In the genomic region with DNA sequence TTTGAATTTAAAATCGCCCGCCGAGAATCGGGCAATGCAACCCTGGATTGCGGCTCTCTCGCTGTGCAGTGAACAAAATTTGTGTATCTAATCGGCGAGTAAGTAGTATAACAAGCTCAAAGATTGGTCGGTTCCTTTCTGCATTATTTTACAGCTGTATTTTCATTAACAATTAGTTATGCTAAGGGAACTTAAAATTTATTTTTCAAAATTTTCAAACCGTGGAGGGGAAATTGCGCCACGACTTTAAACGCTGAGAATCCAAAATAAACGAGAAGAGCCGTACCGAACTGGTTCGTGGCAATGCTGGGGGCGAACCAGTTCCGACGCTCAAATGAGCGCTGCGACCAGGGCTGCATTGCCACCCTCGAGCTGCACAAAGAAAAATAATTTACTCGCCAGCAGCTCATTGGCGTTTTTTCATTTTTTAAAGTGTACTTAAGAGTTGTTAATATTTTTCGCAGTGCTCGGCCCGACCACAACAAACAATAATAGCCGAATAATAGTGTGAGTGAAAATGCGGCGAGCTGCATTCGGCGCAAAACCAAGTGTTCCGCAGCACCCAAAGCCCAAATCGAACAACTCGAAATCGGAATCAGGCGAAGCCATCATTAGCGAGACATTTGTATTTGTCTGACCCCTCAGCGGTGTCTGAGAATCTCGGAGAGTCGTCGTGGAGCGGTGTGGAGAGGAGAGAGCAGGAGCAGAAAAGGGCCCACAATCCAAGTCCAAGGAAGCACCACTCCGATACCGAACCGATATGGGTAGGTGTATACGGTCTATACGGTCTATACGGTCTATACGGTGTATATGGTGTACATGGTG, we compare ENCODE assay signal across 1 fruit fly cellular context.
A peak's percentile ranks its signal among the peaks of the same experiment; 100 is the strongest.
TF ChIP-seq lines count a peak whose summit lies in the region.

zf30C (plus strand) TSS at position 353 of the 825 bp plus-strand sequence.

TF ChIP-seq in whole organism, embryonic, 481 proteins besides CTCF, POLR2A, EP300 and RAD21 (continued from another document and continues in another):
- peak; percentile 74 for TF ChIP-seq CG11398 (GFP tag; optimal IDR thresholded peaks at IDR 0.05; lab: Kevin White, UChicago)
- peak; percentile 99 for TF ChIP-seq CG2116 (GFP tag; optimal IDR thresholded peaks at IDR 0.05; lab: Kevin White, UChicago)
- peak; percentile 83 for TF ChIP-seq CG10543 (GFP tag; optimal IDR thresholded peaks at IDR 0.05; lab: Kevin White, UChicago)
- TF ChIP-seq scrt (GFP tag; optimal IDR thresholded peaks at IDR 0.05; lab: Kevin White, UChicago) = peak; percentile 58
- TF ChIP-seq CG8944 (GFP tag; optimal IDR thresholded peaks at IDR 0.05; lab: Kevin White, UChicago) = peak; percentile 94
- TF ChIP-seq CG13123 (GFP tag; optimal IDR thresholded peaks at IDR 0.05; lab: Kevin White, UChicago) = peak; percentile 78
- TF ChIP-seq CG3847 (GFP tag; IDR thresholded peaks at IDR 0.05; lab: Robert Waterston, UW) = peak; percentile 86
- peak; percentile 76 for TF ChIP-seq CG4854 (GFP tag; optimal IDR thresholded peaks at IDR 0.05; lab: Kevin White, UChicago)
- peak; percentile 54; the same call in 1 of the 3 replicates for TF ChIP-seq CG11560 (tag; IDR thresholded peaks at IDR 0.05; lab: Robert Waterston, UW)
- peak; percentile 75 for TF ChIP-seq CG31224 (GFP tag; IDR thresholded peaks at IDR 0.05; lab: Robert Waterston, UW)
- no peak for TF ChIP-seq usp (GFP tag; optimal IDR thresholded peaks at IDR 0.05; lab: Kevin White, UChicago)
- peak; percentile 84 for TF ChIP-seq CG17328 (GFP tag; IDR thresholded peaks at IDR 0.05; lab: Robert Waterston, UW)
- TF ChIP-seq CG18011 (GFP tag; optimal IDR thresholded peaks at IDR 0.05; lab: Kevin White, UChicago) = peak; percentile 82
- peak; percentile 79 for TF ChIP-seq B-H1 (GFP tag; IDR thresholded peaks at IDR 0.05; lab: Robert Waterston, UW)
- peak; percentile 97 for TF ChIP-seq lilli (GFP tag; optimal IDR thresholded peaks at IDR 0.05; lab: Kevin White, UChicago)
- TF ChIP-seq row (GFP tag; IDR thresholded peaks at IDR 0.05; lab: Robert Waterston, UW) = peak; percentile 91
- TF ChIP-seq Dbx (GFP tag; IDR thresholded peaks at IDR 0.05; lab: Robert Waterston, UW) = peak; percentile 89
- peak; percentile 74 for TF ChIP-seq Neu2 (GFP tag; optimal IDR thresholded peaks at IDR 0.05; lab: Kevin White, UChicago; ENCODE audit: borderline replicate concordance)
- TF ChIP-seq grau (tag; optimal IDR thresholded peaks at IDR 0.05; lab: Kevin White, UChicago) = peak; percentile 72
- peak; percentile 81 for TF ChIP-seq CG32772 (GFP tag; IDR thresholded peaks at IDR 0.05; lab: Robert Waterston, UW)
- peak; percentile 48; the same call in 1 of the 2 replicates for TF ChIP-seq Poxn (GFP tag; IDR thresholded peaks at IDR 0.05; lab: Robert Waterston, UW)
- peak; percentile 78 for TF ChIP-seq schlank (tag; optimal IDR thresholded peaks at IDR 0.05; lab: Kevin White, UChicago)
- peak; percentile 80 to 89 for TF ChIP-seq chif (GFP tag; optimal IDR thresholded peaks at IDR 0.05; lab: Kevin White, UChicago)
- peak; percentile 92 for TF ChIP-seq sisA (GFP tag; IDR thresholded peaks at IDR 0.05; lab: Robert Waterston, UW)
- peak; percentile 80 for TF ChIP-seq caup (GFP tag; optimal IDR thresholded peaks at IDR 0.05; lab: Kevin White, UChicago; ENCODE audit: severe bottlenecking)
- TF ChIP-seq CG3281 (GFP tag; optimal IDR thresholded peaks at IDR 0.05; lab: Kevin White, UChicago) = peak; percentile 77
- TF ChIP-seq CG17359 (tag; optimal IDR thresholded peaks at IDR 0.05; lab: Kevin White, UChicago) = peak; percentile 76
- TF ChIP-seq h (optimal IDR thresholded peaks at IDR 0.05; lab: Kevin White, UChicago) = no peak
- TF ChIP-seq Six4 (GFP tag; optimal IDR thresholded peaks at IDR 0.05; lab: Kevin White, UChicago) = peak; percentile 79
- peak; percentile 68; the same call in 2 of the 3 replicates for TF ChIP-seq so (GFP tag; IDR thresholded peaks at IDR 0.05; lab: Robert Waterston, UW)
- TF ChIP-seq Ravus (GFP tag; IDR thresholded peaks at IDR 0.05; lab: Robert Waterston, UW) = peak; percentile 14; the same call in 1 of the 2 replicates
- TF ChIP-seq CG9727 (GFP tag; optimal IDR thresholded peaks at IDR 0.05; lab: Kevin White, UChicago) = peak; percentile 68
- TF ChIP-seq Max (GFP tag; optimal IDR thresholded peaks at IDR 0.05; lab: Kevin White, UChicago) = peak; percentile 80
- TF ChIP-seq pita (GFP tag; optimal IDR thresholded peaks at IDR 0.05; lab: Kevin White, UChicago) = no peak
- TF ChIP-seq CG12071 (GFP tag; optimal IDR thresholded peaks at IDR 0.05; lab: Kevin White, UChicago) = peak; percentile 61
- TF ChIP-seq CG30431 (GFP tag; optimal IDR thresholded peaks at IDR 0.05; lab: Kevin White, UChicago) = peak; percentile 78
- no peak for TF ChIP-seq fd102C (GFP tag; optimal IDR thresholded peaks at IDR 0.05; lab: Kevin White, UChicago)
- TF ChIP-seq tin (GFP tag; optimal IDR thresholded peaks at IDR 0.05; lab: Kevin White, UChicago) = peak; percentile 92
- peak; percentile 73 for TF ChIP-seq CG4360 (GFP tag; IDR thresholded peaks at IDR 0.05; lab: Robert Waterston, UW)
- no peak for TF ChIP-seq sc (optimal IDR thresholded peaks at IDR 0.05; lab: Kevin White, UChicago)
- peak; percentile 6 for TF ChIP-seq sc (GFP tag; optimal IDR thresholded peaks at IDR 0.05; lab: Kevin White, UChicago)
- peak; percentile 43 for TF ChIP-seq CG7987 (GFP tag; optimal IDR thresholded peaks at IDR 0.05; lab: Kevin White, UChicago)
- TF ChIP-seq CG33557 (GFP tag; optimal IDR thresholded peaks at IDR 0.05; lab: Kevin White, UChicago) = peak; percentile 38
- peak; percentile 94 for TF ChIP-seq CG9932 (GFP tag; IDR thresholded peaks at IDR 0.05; lab: Robert Waterston, UW)
- TF ChIP-seq crol (GFP tag; IDR thresholded peaks at IDR 0.05; lab: Robert Waterston, UW) = no peak
- peak; percentile 65 for TF ChIP-seq CG8388 (GFP tag; optimal IDR thresholded peaks at IDR 0.05; lab: Kevin White, UChicago)
- TF ChIP-seq vnd (GFP tag; IDR thresholded peaks at IDR 0.05; lab: Robert Waterston, UW; ENCODE audit: partially characterized antibody) = peak; percentile 57
- no peak for TF ChIP-seq tap (tag; optimal IDR thresholded peaks at IDR 0.05; lab: Kevin White, UChicago)
- TF ChIP-seq CG7745 (tag; optimal IDR thresholded peaks at IDR 0.05; lab: Kevin White, UChicago) = no peak
- TF ChIP-seq bigmax (GFP tag; optimal IDR thresholded peaks at IDR 0.05; lab: Kevin White, UChicago) = peak; percentile 30
- TF ChIP-seq CG43689 (GFP tag; IDR thresholded peaks at IDR 0.05; lab: Robert Waterston, UW) = peak; percentile 43; the same call in 1 of the 2 replicates
- TF ChIP-seq CG32767 (GFP tag; IDR thresholded peaks at IDR 0.05; lab: Robert Waterston, UW) = no peak; the same call in none of the 2 replicates
- TF ChIP-seq CG17385 (GFP tag; optimal IDR thresholded peaks at IDR 0.05; lab: Kevin White, UChicago) = peak; percentile 73
- TF ChIP-seq CG5180 (GFP tag; optimal IDR thresholded peaks at IDR 0.05; lab: Kevin White, UChicago) = peak; percentile 33
- TF ChIP-seq CG13624 (GFP tag; optimal IDR thresholded peaks at IDR 0.05; lab: Kevin White, UChicago) = peak; percentile 90
- TF ChIP-seq CG18262 (tag; optimal IDR thresholded peaks at IDR 0.05; lab: Kevin White, UChicago) = peak; percentile 70
- peak; percentile 83 for TF ChIP-seq CG4282 (GFP tag; optimal IDR thresholded peaks at IDR 0.05; lab: Kevin White, UChicago)
- peak; percentile 85 for TF ChIP-seq Bteb2 (GFP tag; optimal IDR thresholded peaks at IDR 0.05; lab: Kevin White, UChicago)
- peak; percentile 61 for TF ChIP-seq D19B (GFP tag; optimal IDR thresholded peaks at IDR 0.05; lab: Kevin White, UChicago)
- TF ChIP-seq Hr39 (optimal IDR thresholded peaks at IDR 0.05; lab: Kevin White, UChicago) = no peak
- TF ChIP-seq chinmo (GFP tag; IDR thresholded peaks at IDR 0.05; lab: Robert Waterston, UW; ENCODE audit: partially characterized antibody) = 0 out of 4 replicates have a peak, but pooled peaks have one; percentile 22
- TF ChIP-seq Atf-2 (GFP tag; optimal IDR thresholded peaks at IDR 0.05; lab: Kevin White, UChicago) = peak; percentile 91
- TF ChIP-seq H2.0 (GFP tag; IDR thresholded peaks at IDR 0.05; lab: Robert Waterston, UW) = peak; percentile 82
- peak; percentile 55 for TF ChIP-seq CG3838 (GFP tag; optimal IDR thresholded peaks at IDR 0.05; lab: Kevin White, UChicago)
- peak; percentile 80 for TF ChIP-seq CG18619 (GFP tag; optimal IDR thresholded peaks at IDR 0.05; lab: Kevin White, UChicago)
- peak; percentile 98 for TF ChIP-seq Ets65A (GFP tag; lab: Kevin White, UChicago)
- TF ChIP-seq Opbp (GFP tag; IDR thresholded peaks at IDR 0.05; lab: Robert Waterston, UW; ENCODE audit: partially characterized antibody) = peak; percentile 75
- TF ChIP-seq lmd (GFP tag; IDR thresholded peaks at IDR 0.05; lab: Robert Waterston, UW) = peak; percentile 83
- TF ChIP-seq pan (optimal IDR thresholded peaks at IDR 0.05; lab: Kevin White, UChicago) = no peak
- TF ChIP-seq pan (GFP tag; optimal IDR thresholded peaks at IDR 0.05 in 1 of 2, IDR thresholded peaks at IDR 0.05 in 1 of 2) = peak in 1 of 2 experiments; percentile 87
- TF ChIP-seq salm (tag; optimal IDR thresholded peaks at IDR 0.05; lab: Kevin White, UChicago) = peak; percentile 29
- peak; percentile 76 for TF ChIP-seq Ada2b (GFP tag; IDR thresholded peaks at IDR 0.05; lab: Robert Waterston, UW)
- TF ChIP-seq CG11723 (GFP tag; optimal IDR thresholded peaks at IDR 0.05; lab: Kevin White, UChicago) = peak; percentile 78
- TF ChIP-seq Adf1 (GFP tag; IDR thresholded peaks at IDR 0.05; lab: Robert Waterston, UW) = peak; percentile 83
- peak; percentile 87 for TF ChIP-seq sug (tag; optimal IDR thresholded peaks at IDR 0.05; lab: Kevin White, UChicago)
- TF ChIP-seq HLH54F (GFP tag; optimal IDR thresholded peaks at IDR 0.05; lab: Kevin White, UChicago) = peak; percentile 93
- TF ChIP-seq Scr (GFP tag; IDR thresholded peaks at IDR 0.05; lab: Robert Waterston, UW; ENCODE audit: partially characterized antibody) = peak; percentile 51
- peak; percentile 73 for TF ChIP-seq CG31388 (GFP tag; optimal IDR thresholded peaks at IDR 0.05; lab: Kevin White, UChicago)
- TF ChIP-seq Lhr (GFP tag; optimal IDR thresholded peaks at IDR 0.05; lab: Kevin White, UChicago) = peak; percentile 69
- TF ChIP-seq bowl (GFP tag; IDR thresholded peaks at IDR 0.05; lab: Robert Waterston, UW) = peak; percentile 39; the same call in 1 of the 2 replicates
- TF ChIP-seq pum (GFP tag; optimal IDR thresholded peaks at IDR 0.05; lab: Kevin White, UChicago) = peak; percentile 93
- 0 out of 2 replicates have a peak, but pooled peaks have one; percentile 39 for TF ChIP-seq toy (GFP tag; IDR thresholded peaks at IDR 0.05; lab: Robert Waterston, UW)
- TF ChIP-seq Mrtf (GFP tag; IDR thresholded peaks at IDR 0.05; lab: Robert Waterston, UW) = peak; percentile 84
- peak; percentile 85 for TF ChIP-seq Hr3 (GFP tag; optimal IDR thresholded peaks at IDR 0.05; lab: Kevin White, UChicago)
- TF ChIP-seq CG14710 (tag; optimal IDR thresholded peaks at IDR 0.05; lab: Kevin White, UChicago) = peak; percentile 62
- peak; percentile 74 for TF ChIP-seq hkb (optimal IDR thresholded peaks at IDR 0.05; lab: Kevin White, UChicago)
- peak; percentile 65 for TF ChIP-seq hkb (GFP tag; IDR thresholded peaks at IDR 0.05; lab: Robert Waterston, UW)
- peak; percentile 42 for TF ChIP-seq oc (tag; optimal IDR thresholded peaks at IDR 0.05; lab: Kevin White, UChicago)
- TF ChIP-seq shn (GFP tag; optimal IDR thresholded peaks at IDR 0.05; lab: Kevin White, UChicago) = peak; percentile 93
- peak; percentile 48 for TF ChIP-seq cwo (GFP tag; optimal IDR thresholded peaks at IDR 0.05; lab: Kevin White, UChicago)
- peak; percentile 77 for TF ChIP-seq dm (GFP tag; optimal IDR thresholded peaks at IDR 0.05; lab: Kevin White, UChicago)
- TF ChIP-seq CG1792 (GFP tag; optimal IDR thresholded peaks at IDR 0.05; lab: Kevin White, UChicago) = peak; percentile 85
- peak; percentile 39 for TF ChIP-seq CG2875 (GFP tag; optimal IDR thresholded peaks at IDR 0.05; lab: Kevin White, UChicago)
- peak; percentile 57; the same call in 2 of the 3 replicates for TF ChIP-seq CG14050 (GFP tag; IDR thresholded peaks at IDR 0.05; lab: Robert Waterston, UW)
- TF ChIP-seq Mad (GFP tag; optimal IDR thresholded peaks at IDR 0.05; lab: Kevin White, UChicago) = peak; percentile 88
- no peak for TF ChIP-seq kni (GFP tag; optimal IDR thresholded peaks at IDR 0.05; lab: Kevin White, UChicago)
- TF ChIP-seq Jarid2 (GFP tag; optimal IDR thresholded peaks at IDR 0.05; lab: Kevin White, UChicago) = no peak
- peak; percentile 35; the same call in 1 of the 3 replicates for TF ChIP-seq CG16813 (GFP tag; IDR thresholded peaks at IDR 0.05; lab: Robert Waterston, UW; ENCODE audit: partially characterized antibody)
- no peak for TF ChIP-seq sim (GFP tag; IDR thresholded peaks at IDR 0.05; lab: Robert Waterston, UW)
- TF ChIP-seq CG9215 (GFP tag; IDR thresholded peaks at IDR 0.05; lab: Robert Waterston, UW) = peak; percentile 84
- TF ChIP-seq CG15479 (GFP tag; optimal IDR thresholded peaks at IDR 0.05; lab: Kevin White, UChicago) = no peak
- no peak for TF ChIP-seq z (GFP tag; IDR thresholded peaks at IDR 0.05; lab: Robert Waterston, UW)
- peak; percentile 81 for TF ChIP-seq CG11085 (GFP tag; IDR thresholded peaks at IDR 0.05; lab: Robert Waterston, UW)
- peak; percentile 79; the same call in 2 of the 3 replicates for TF ChIP-seq CG2199 (GFP tag; IDR thresholded peaks at IDR 0.05; lab: Robert Waterston, UW)
- TF ChIP-seq NC2α (GFP tag; optimal IDR thresholded peaks at IDR 0.05; lab: Kevin White, UChicago) = peak; percentile 76
- TF ChIP-seq CG4617 (GFP tag; optimal IDR thresholded peaks at IDR 0.05; lab: Kevin White, UChicago; ENCODE audit: borderline replicate concordance) = peak; percentile 88
- TF ChIP-seq ind (GFP tag; optimal IDR thresholded peaks at IDR 0.05; lab: Kevin White, UChicago) = peak; percentile 93
- peak; percentile 58 for TF ChIP-seq CG13894 (tag; optimal IDR thresholded peaks at IDR 0.05; lab: Kevin White, UChicago)
- peak; percentile 66 for TF ChIP-seq MESR4 (GFP tag; optimal IDR thresholded peaks at IDR 0.05; lab: Kevin White, UChicago)
- TF ChIP-seq sima (GFP tag; optimal IDR thresholded peaks at IDR 0.05; lab: Kevin White, UChicago) = peak; percentile 27
- TF ChIP-seq CG14441 (GFP tag; IDR thresholded peaks at IDR 0.05; lab: Robert Waterston, UW) = peak; percentile 84
- peak; percentile 78; the same call in 2 of the 3 replicates for TF ChIP-seq CG11093 (GFP tag; IDR thresholded peaks at IDR 0.05; lab: Robert Waterston, UW)
- peak; percentile 77 for TF ChIP-seq CG2678 (tag; optimal IDR thresholded peaks at IDR 0.05; lab: Kevin White, UChicago)
- TF ChIP-seq peb (GFP tag; IDR thresholded peaks at IDR 0.05; lab: Robert Waterston, UW) = peak; percentile 52; the same call in 1 of the 2 replicates
- peak; percentile 89 for TF ChIP-seq fu2 (GFP tag; optimal IDR thresholded peaks at IDR 0.05; lab: Kevin White, UChicago)
- peak; percentile 77 for TF ChIP-seq p53 (GFP tag; optimal IDR thresholded peaks at IDR 0.05; lab: Kevin White, UChicago)
- TF ChIP-seq CG2202 (tag; optimal IDR thresholded peaks at IDR 0.05; lab: Kevin White, UChicago) = peak; percentile 41
